Worm (Caenorhabditis elegans) whole organism, young adult: ENCODE results near the gene F45B8.5.

Source experiments
- B0019.2 ChIP-seq: fragments of 200-800 bp; sonication (Bioruptor generic); conservative IDR thresholded peaks from 2 replicates; pipeline ENCODE4 v1.3.6; 2022; ENCODE audit warnings: missing genetic modification reagents, missing genetic modification characterization, missing compliant biosample characterization
- C06A6.2 ChIP-seq: fragments of 200-800 bp; sonication (Bioruptor generic); conservative IDR thresholded peaks from 2 replicates; pipeline ENCODE4 v1.3.6; 2022; ENCODE audit warnings: missing genetic modification characterization, missing compliant biosample characterization
- C17E4.6 ChIP-seq: fragments of 200-800 bp; sonication (Bioruptor generic); IDR thresholded peaks from 2 replicates; pipeline ENCODE4 v1.3.6; 2022; ENCODE audit warnings: missing genetic modification reagents, missing genetic modification characterization, missing compliant biosample characterization
- F33H1.4 ChIP-seq: fragments of 200-800 bp; sonication (Bioruptor generic); IDR thresholded peaks from 2 replicates; pipeline ENCODE4 v1.3.6; 2022; ENCODE audit warnings: missing genetic modification reagents, missing genetic modification characterization, missing compliant biosample characterization
- F52B5.7 ChIP-seq: sonication (generic microtip); optimal IDR thresholded peaks from 2 replicates; lab custom pipeline; 2016; ENCODE audit warnings: mild to moderate bottlenecking, missing genetic modification characterization, missing compliant biosample characterization
- F57A8.1 ChIP-seq: fragments of 200-800 bp; sonication (Bioruptor generic); optimal IDR thresholded peaks from 2 replicates; lab custom pipeline; 2018; ENCODE audit warnings: mild to moderate bottlenecking, missing genetic modification characterization, moderate library complexity, missing compliant biosample characterization
- T07F8.4 ChIP-seq: sonication (generic microtip); optimal IDR thresholded peaks from 2 replicates; lab custom pipeline; 2016; ENCODE audit warnings: mild to moderate bottlenecking, missing genetic modification characterization, moderate library complexity, missing compliant biosample characterization
- Y56A3A.18 ChIP-seq: fragments of 200-800 bp; sonication (Bioruptor generic); IDR thresholded peaks from 2 replicates; pipeline ENCODE4 v1.3.6; 2022; ENCODE audit warnings: missing genetic modification reagents, missing genetic modification characterization, missing compliant biosample characterization
- Y67H2A.10 ChIP-seq: fragments of 200-800 bp; sonication (Bioruptor generic); conservative IDR thresholded peaks from 2 replicates; pipeline ENCODE4 v1.3.6; 2022; ENCODE audit warnings: missing genetic modification reagents, missing genetic modification characterization, missing compliant biosample characterization
- Y79H2A.3 ChIP-seq: fragments of 200-800 bp; sonication (Bioruptor generic); conservative IDR thresholded peaks from 2 replicates; pipeline ENCODE4 v1.3.6; 2022; ENCODE audit warnings: missing genetic modification reagents, missing genetic modification characterization, missing compliant biosample characterization
- Y95B8A.8 ChIP-seq: fragments of 200-800 bp; sonication (Bioruptor generic); IDR thresholded peaks from 2 replicates; pipeline ENCODE4 v1.3.6; 2022; ENCODE audit warnings: missing genetic modification reagents, missing genetic modification characterization, missing compliant biosample characterization
- aptf-3 ChIP-seq: fragments of 200-800 bp; sonication (Bioruptor generic); IDR thresholded peaks from 2 replicates; pipeline ENCODE4 v1.3.6; 2022; ENCODE audit warnings: missing genetic modification characterization, missing compliant biosample characterization
- attf-6 ChIP-seq: fragments of 200-800 bp; sonication (Bioruptor generic); IDR thresholded peaks from 2 replicates; pipeline ENCODE4 v1.3.6; 2022; ENCODE audit warnings: missing genetic modification reagents, missing genetic modification characterization, missing compliant biosample characterization
- bed-1 ChIP-seq: fragments of 200-800 bp; sonication (Bioruptor generic); IDR thresholded peaks from 2 replicates; pipeline ENCODE4 v1.3.6; 2022; ENCODE audit warnings: missing genetic modification reagents, missing genetic modification characterization, missing compliant biosample characterization
- bed-2 ChIP-seq: fragments of 200-800 bp; sonication (Bioruptor generic); IDR thresholded peaks from 2 replicates; pipeline ENCODE4 v1.3.6; 2022; ENCODE audit warnings: missing genetic modification reagents, missing genetic modification characterization, missing compliant biosample characterization
- ccch-3 ChIP-seq: fragments of 200-800 bp; sonication (Bioruptor generic); optimal IDR thresholded peaks from 2 replicates; lab custom pipeline; 2018; ENCODE audit warnings: mild to moderate bottlenecking, missing genetic modification characterization, missing compliant biosample characterization
- cebp-1 ChIP-seq, 2 experiments: fragments of 200-800 bp in 1 of 2; sonication (Bioruptor generic) in 1 of 2; sonication (generic microtip) in 1 of 2; IDR thresholded peaks in 1 of 2; optimal IDR thresholded peaks in 1 of 2; 2 replicates each; pipeline versions ENCODE4 v1.3.6 to Lab custom; 2017 to 2022; ENCODE audit warnings: missing compliant biosample characterization in 2 of 2, missing genetic modification characterization in 2 of 2, mild to moderate bottlenecking in 1 of 2, missing genetic modification reagents in 1 of 2, moderate library complexity in 1 of 2
- ceh-100 ChIP-seq: fragments of 200-800 bp; sonication (Bioruptor generic); IDR thresholded peaks from 2 replicates; pipeline ENCODE4 v1.3.6; 2022; ENCODE audit warnings: missing genetic modification reagents, missing genetic modification characterization, missing compliant biosample characterization
- ceh-27 ChIP-seq: fragments of 200-800 bp; sonication (Bioruptor generic); optimal IDR thresholded peaks from 2 replicates; lab custom pipeline; 2018; ENCODE audit warnings: mild to moderate bottlenecking, missing genetic modification characterization, moderate library complexity, missing compliant biosample characterization
- dpl-1 ChIP-seq: fragments of 150-350 bp; optimal IDR thresholded peaks from 2 replicates; lab custom pipeline; 2014; ENCODE audit warnings: missing biosample characterization, missing genetic modification reagents, missing genetic modification characterization
- egl-18 ChIP-seq: fragments of 200-800 bp; sonication (Bioruptor generic); IDR thresholded peaks from 2 replicates; pipeline ENCODE4 v1.3.6; 2022; ENCODE audit warnings: missing genetic modification reagents, missing genetic modification characterization, missing compliant biosample characterization
- egrh-3 ChIP-seq: fragments of 200-800 bp; sonication (Bioruptor generic); IDR thresholded peaks from 2 replicates; pipeline ENCODE4 v1.3.6; 2022; ENCODE audit warnings: missing genetic modification reagents, missing genetic modification characterization, missing compliant biosample characterization
- hlh-26 ChIP-seq: fragments of 200-800 bp; sonication (Bioruptor generic); conservative IDR thresholded peaks from 2 replicates; pipeline ENCODE4 v1.3.6; 2022; ENCODE audit warnings: missing genetic modification reagents, missing genetic modification characterization, missing compliant biosample characterization
- hsf-1 ChIP-seq: fragments of 200-800 bp; sonication (Bioruptor generic); IDR thresholded peaks from 2 replicates; pipeline ENCODE4 v1.3.6; 2022; ENCODE audit warnings: missing genetic modification reagents, missing genetic modification characterization, missing compliant biosample characterization
- lag-1 ChIP-seq: fragments of 200-800 bp; sonication (Bioruptor generic); IDR thresholded peaks from 2 replicates; pipeline ENCODE4 v1.3.6; 2022; ENCODE audit warnings: missing genetic modification reagents, missing genetic modification characterization, missing compliant biosample characterization
- let-526 ChIP-seq: fragments of 200-800 bp; sonication (Bioruptor generic); IDR thresholded peaks from 2 replicates; pipeline ENCODE4 v1.3.6; 2022; ENCODE audit warnings: missing genetic modification reagents, missing genetic modification characterization, missing compliant biosample characterization
- lin-35 ChIP-seq, 3 experiments: fragments of 150-350 bp in 2 of 3; sonication (generic microtip) in 1 of 3; optimal IDR thresholded peaks; 2 replicates each; lab custom pipeline; 2014 to 2018; ENCODE audit warnings: missing biosample characterization in 3 of 3, missing genetic modification characterization in 3 of 3, missing genetic modification reagents in 3 of 3
- lir-1 ChIP-seq: fragments of 200-800 bp; sonication (Bioruptor generic); conservative IDR thresholded peaks from 2 replicates; pipeline ENCODE4 v1.3.6; 2022; ENCODE audit warnings: missing genetic modification reagents, missing genetic modification characterization, missing compliant biosample characterization
- lsl-1 ChIP-seq: fragments of 200-800 bp; sonication (Bioruptor generic); optimal IDR thresholded peaks from 2 replicates; lab custom pipeline; 2018; ENCODE audit warnings: mild to moderate bottlenecking, missing genetic modification characterization, moderate library complexity, missing compliant biosample characterization
- mel-28 ChIP-seq: sonication (generic microtip); optimal IDR thresholded peaks from 2 replicates; lab custom pipeline; 2016; ENCODE audit warnings: borderline replicate concordance, mild to moderate bottlenecking, missing genetic modification characterization, missing compliant biosample characterization
- mes-4 ChIP-seq: sonication (generic microtip); optimal IDR thresholded peaks from 2 replicates; lab custom pipeline; 2016; ENCODE audit warnings: missing genotype, missing genetic modification characterization, missing compliant biosample characterization
- nfya-2 ChIP-seq: fragments of 200-800 bp; sonication (Bioruptor generic); IDR thresholded peaks from 2 replicates; pipeline ENCODE4 v1.3.6; 2022; ENCODE audit warnings: missing genetic modification reagents, missing genetic modification characterization, missing compliant biosample characterization
- nhr-120 ChIP-seq: fragments of 200-800 bp; sonication (Bioruptor generic); IDR thresholded peaks from 2 replicates; pipeline ENCODE4 v1.3.6; 2022; ENCODE audit warnings: missing genetic modification characterization, missing compliant biosample characterization
- nhr-179 ChIP-seq: sonication (generic microtip); optimal IDR thresholded peaks from 2 replicates; lab custom pipeline; 2016; ENCODE audit warnings: mild to moderate bottlenecking, missing genetic modification characterization, missing compliant biosample characterization
- nhr-80 ChIP-seq: sonication (generic microtip); optimal IDR thresholded peaks from 2 replicates; lab custom pipeline; 2016; ENCODE audit warnings: missing genetic modification characterization, missing compliant biosample characterization
- pbrm-1 ChIP-seq: fragments of 200-800 bp; sonication (Bioruptor generic); IDR thresholded peaks from 2 replicates; pipeline ENCODE4 v1.3.6; 2022; ENCODE audit warnings: missing genetic modification reagents, missing genetic modification characterization, missing compliant biosample characterization
- rpc-1 ChIP-seq, 2 experiments: fragments of 150-350 bp in 1 of 2; sonication (generic microtip) in 1 of 2; optimal IDR thresholded peaks; 2 replicates each; lab custom pipeline; 2014 to 2018; ENCODE audit warnings: missing biosample characterization in 1 of 2, missing genetic modification characterization in 1 of 2, missing genetic modification reagents in 1 of 2, missing genotype in 1 of 2
- sptf-2 ChIP-seq: fragments of 200-800 bp; sonication (Bioruptor generic); optimal IDR thresholded peaks from 2 replicates; lab custom pipeline; 2018; ENCODE audit warnings: mild to moderate bottlenecking, missing genetic modification characterization, missing compliant biosample characterization
- tbp1 ChIP-seq: fragments of 200-800 bp; sonication (Bioruptor generic); optimal IDR thresholded peaks from 2 replicates; lab custom pipeline; 2018; ENCODE audit warnings: mild to moderate bottlenecking, missing genetic modification characterization, missing compliant biosample characterization
- unc-130 ChIP-seq: sonication (generic microtip); optimal IDR thresholded peaks from 2 replicates; lab custom pipeline; 2016; ENCODE audit warnings: missing genetic modification reagents, missing genetic modification characterization, missing compliant biosample characterization
- xnd-1 ChIP-seq: sonication (generic microtip); optimal IDR thresholded peaks from 2 replicates; lab custom pipeline; 2016; ENCODE audit warnings: missing genotype, missing genetic modification reagents, missing genetic modification characterization, missing compliant biosample characterization
- ztf-6 ChIP-seq: fragments of 200-800 bp; sonication (Bioruptor generic); IDR thresholded peaks from 2 replicates; pipeline ENCODE4 v1.3.6; 2022; ENCODE audit warnings: missing genetic modification reagents, missing genetic modification characterization, missing compliant biosample characterization

The F45B8.5 gene

ce11 chrX:14965761-14966160 lies at the start of gene F45B8.5:
Gene F45B8.5 (plus strand): TSS chrX:14966061.
- TF ChIP-seq ccch-3 (GFP tag; lab: Kevin White, UChicago) (no peak), egrh-3 (GFP tag; lab: Robert Waterston, UW) (no peak), F33H1.4 (GFP tag; lab: Robert Waterston, UW) (no peak), ceh-100 (GFP tag; lab: Robert Waterston, UW) (no peak)

ce11 chrX:14916767-14917166 lies 49.1 kb upstream of the F45B8.5 start:
- TF ChIP-seq B0019.2 (GFP tag; lab: Robert Waterston, UW) (no peak), bed-2 (no peak), Y67H2A.10 (no peak), hsf-1 (GFP tag; lab: Robert Waterston, UW) (no peak), egrh-3 (GFP tag; lab: Robert Waterston, UW) (no peak), dpl-1 (GFP tag; lab: Kevin White, UChicago) (no peak), F57A8.1 (GFP tag; lab: Kevin White, UChicago) (no peak), ztf-6 (GFP tag; lab: Robert Waterston, UW) (no peak), mes-4 (tag; lab: Kevin White, UChicago) (no peak), cebp-1 (GFP tag; IDR thresholded peaks at IDR 0.05; lab: Robert Waterston, UW) (no peak), cebp-1 (tag; optimal IDR thresholded peaks at IDR 0.05; lab: Kevin White, UChicago) (no peak), C06A6.2 (no peak), hlh-26 (no peak), F52B5.7 (tag; lab: Kevin White, UChicago) (no peak), tbp1 (no peak), mel-28 (tag; lab: Kevin White, UChicago) (no peak), bed-1 (GFP tag; lab: Robert Waterston, UW) (no peak), Y79H2A.3 (GFP tag; lab: Robert Waterston, UW) (no peak), unc-130 (GFP tag; lab: Kevin White, UChicago) (no peak)

- TF ChIP-seq nhr-179 (no peak), lin-35 (GFP tag; optimal IDR thresholded peaks at IDR 0.05; lab: Kevin White, UChicago) (no peak), let-526 (GFP tag; lab: Robert Waterston, UW) (no peak), xnd-1 (tag; lab: Kevin White, UChicago) (no peak), rpc-1 (optimal IDR thresholded peaks at IDR 0.05; lab: Kevin White, UChicago) (no peak), rpc-1 (tag; optimal IDR thresholded peaks at IDR 0.05; lab: Kevin White, UChicago) (no peak), lag-1 (GFP tag; lab: Robert Waterston, UW) (no peak), nfya-2 (GFP tag; lab: Robert Waterston, UW) (no peak), egl-18 (GFP tag; lab: Robert Waterston, UW) (no peak)
Observed at ce11 chrX:14918538-14918937, 47.3 kb upstream of the F45B8.5 start, which contains the start of gene npr-40. Gene npr-40 (plus strand): TSS chrX:14918838.

ce11 chrX:14920880-14921279 lies 45.0 kb upstream of the F45B8.5 start:
- TF ChIP-seq C17E4.6 (GFP tag; lab: Robert Waterston, UW) (no peak), lsl-1 (GFP tag; lab: Kevin White, UChicago) (no peak), rpc-1 (optimal IDR thresholded peaks at IDR 0.05; lab: Kevin White, UChicago) (no peak), rpc-1 (tag; optimal IDR thresholded peaks at IDR 0.05; lab: Kevin White, UChicago) (no peak)

ce11 chrX:14922758-14923157 lies 43.1 kb upstream of the F45B8.5 start:
- TF ChIP-seq Y95B8A.8 (no peak), lsl-1 (GFP tag; lab: Kevin White, UChicago) (no peak), hsf-1 (GFP tag; lab: Robert Waterston, UW) (no peak), pbrm-1 (GFP tag; lab: Robert Waterston, UW) (no peak), bed-2 (no peak), nhr-80 (no peak), attf-6 (no peak), nhr-120 (GFP tag; lab: Robert Waterston, UW) (no peak), sptf-2 (GFP tag; lab: Kevin White, UChicago) (no peak), T07F8.4 (tag; lab: Kevin White, UChicago) (no peak), aptf-3 (no peak), lir-1 (GFP tag; lab: Robert Waterston, UW) (no peak), cebp-1 (GFP tag; IDR thresholded peaks at IDR 0.05; lab: Robert Waterston, UW) (no peak), cebp-1 (tag; optimal IDR thresholded peaks at IDR 0.05; lab: Kevin White, UChicago) (no peak), Y56A3A.18 (GFP tag; lab: Robert Waterston, UW) (no peak), ceh-27 (GFP tag; lab: Kevin White, UChicago) (no peak)
